Worm (Caenorhabditis elegans) whole organism, L4 larva: ENCODE data around the gene F45F2.9.

ENCODE experiments used
- F44E2.7 ChIP-seq: fragments of 200-800 bp; sonication (Bioruptor generic); IDR thresholded peaks from 2 replicates; pipeline ENCODE4 v2.1.2; 2022; ENCODE audit warnings: missing genetic modification characterization, missing compliant biosample characterization
- daf-12 ChIP-seq: fragments of 150-350 bp; optimal IDR thresholded peaks from 2 replicates; lab custom pipeline; 2014; ENCODE audit warnings: missing biosample characterization, missing genetic modification reagents, missing genetic modification characterization
- jun-1 ChIP-seq: fragments of 150-350 bp; optimal IDR thresholded peaks from 2 replicates; lab custom pipeline; 2014; ENCODE audit warnings: missing biosample characterization, missing genetic modification reagents, missing genetic modification characterization
- lin-15B ChIP-seq: fragments of 150-350 bp; sonication (generic microtip); optimal IDR thresholded peaks from 3 replicates; lab custom pipeline; 2014; ENCODE audit warnings: missing biosample characterization, missing genetic modification characterization
- mep-1 ChIP-seq: fragments of 150-350 bp; sonication (generic microtip); optimal IDR thresholded peaks from 3 replicates; lab custom pipeline; 2014; ENCODE audit warnings: missing biosample characterization, missing genetic modification characterization
- nhr-10 ChIP-seq: fragments of 150-350 bp; optimal IDR thresholded peaks from 2 replicates; lab custom pipeline; 2014; ENCODE audit warnings: missing biosample characterization, missing genetic modification characterization
- nhr-41 ChIP-seq: fragments of 200-800 bp; sonication (Bioruptor generic); IDR thresholded peaks from 2 replicates; pipeline ENCODE4 v1.3.6; 2022; ENCODE audit warnings: missing genetic modification reagents, missing genetic modification characterization, missing compliant biosample characterization
- nhr-48 ChIP-seq: sonication (generic microtip); optimal IDR thresholded peaks from 2 replicates; lab custom pipeline; 2016; ENCODE audit warnings: mild to moderate bottlenecking, missing genetic modification characterization, missing compliant biosample characterization
- snpc-4 ChIP-seq: fragments of 150-350 bp; optimal IDR thresholded peaks from 2 replicates; lab custom pipeline; 2014; ENCODE audit warnings: missing biosample characterization, missing genetic modification characterization

DNA sequence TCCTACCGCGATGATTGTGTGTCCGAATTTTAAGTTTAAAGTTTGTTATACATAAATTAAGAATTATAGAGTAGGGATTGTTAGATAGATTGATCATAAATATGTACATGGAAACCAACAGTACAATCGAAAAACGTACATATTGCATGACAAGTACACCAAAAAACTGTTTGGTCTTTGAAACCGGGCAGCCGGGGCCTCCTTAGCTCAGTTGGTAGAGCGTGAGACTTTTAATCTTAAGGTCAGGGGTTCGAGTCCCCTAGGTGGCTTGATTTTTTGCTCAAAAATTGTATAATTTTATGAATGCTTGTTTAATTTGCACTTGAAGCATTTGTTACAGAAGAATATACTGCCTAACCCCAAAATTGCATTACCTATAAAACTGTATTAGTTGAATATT is 18.2 kb downstream of the F45F2.9 start:
- TF ChIP-seq mep-1 (tag; lab: Kevin White, UChicago) (no peak), nhr-41 (0 out of 2 replicates have a peak, but pooled peaks have one; percentile 45), F44E2.7 (GFP tag; lab: Robert Waterston, UW) (no peak), lin-15B (tag; lab: Kevin White, UChicago) (no peak), snpc-4 (tag; lab: Kevin White, UChicago) (no peak), daf-12 (tag; lab: Kevin White, UChicago) (no peak), nhr-48 (tag; lab: Kevin White, UChicago) (no peak), nhr-10 (tag; lab: Kevin White, UChicago) (no peak), jun-1 (no peak)
